Fruit fly (Drosophila melanogaster): ENCODE measurements around the gene Eaf6.

- TF ChIP-seq Vsx2 (GFP tag; optimal IDR thresholded peaks at IDR 0.05; ENCODE audit: partially characterized antibody) (no peak), Hr83 (GFP tag; optimal IDR thresholded peaks at IDR 0.05; ENCODE audit: poor library complexity, severe bottlenecking) (no peak)
Observed at dm6 chr3L:5594853-5595593, 13.1 kb downstream of the Eaf6 start, which contains the start of the genes Alp10 and Alp9.
